Worm (Caenorhabditis elegans) whole organism, L4 larva: ENCODE results near the gene clec-60.
"Not testable (repeated sequence)": the region's sequence is repeated elsewhere in the genome, so short reads cannot be mapped to it uniquely, and the experiment has no call there.

Experiments
- F26F4.8 ChIP-seq: fragments of 200-800 bp; sonication (Bioruptor generic); conservative IDR thresholded peaks from 2 replicates; pipeline ENCODE4 v1.3.6; 2022; ENCODE audit warnings: missing genetic modification characterization, missing compliant biosample characterization
- F37D6.2 ChIP-seq: sonication (generic microtip); optimal IDR thresholded peaks from 2 replicates; lab custom pipeline; 2016; ENCODE audit warnings: mild to moderate bottlenecking, missing genetic modification characterization, missing compliant biosample characterization
- F44E2.7 ChIP-seq: fragments of 200-800 bp; sonication (Bioruptor generic); IDR thresholded peaks from 2 replicates; pipeline ENCODE4 v2.1.2; 2022; ENCODE audit warnings: missing genetic modification characterization, missing compliant biosample characterization
- F49E8.2 ChIP-seq: sonication (generic microtip); optimal IDR thresholded peaks from 2 replicates; lab custom pipeline; 2016; ENCODE audit warnings: missing compliant biosample characterization, mild to moderate bottlenecking, missing genetic modification characterization, borderline replicate concordance
- Y5F2A.4 ChIP-seq: fragments of 200-800 bp; sonication (Bioruptor generic); optimal IDR thresholded peaks from 2 replicates; lab custom pipeline; 2018; ENCODE audit warnings: mild to moderate bottlenecking, missing genetic modification characterization, missing compliant biosample characterization
- aha-1 ChIP-seq: fragments of 150-350 bp; peaks from one replicate; lab custom pipeline; 2014; ENCODE audit warnings: missing biosample characterization, missing genetic modification characterization
- ceh-28 ChIP-seq: fragments of 150-350 bp; optimal IDR thresholded peaks from 2 replicates; lab custom pipeline; 2014; ENCODE audit warnings: missing biosample characterization, missing genetic modification reagents, missing genetic modification characterization
- ceh-32 ChIP-seq: sonication (generic microtip); optimal IDR thresholded peaks from 2 replicates; lab custom pipeline; 2016; ENCODE audit warnings: mild to moderate bottlenecking, missing genetic modification characterization, missing compliant biosample characterization; ENCODE audit not compliant: poor library complexity
- ces-1 ChIP-seq: fragments of 150-350 bp; sonication (generic microtip); optimal IDR thresholded peaks from 4 replicates; lab custom pipeline; 2014; ENCODE audit warnings: missing biosample characterization, missing genetic modification reagents, missing genetic modification characterization
- daf-16 ChIP-seq, 3 experiments: sonication (generic microtip); optimal IDR thresholded peaks; 2 replicates each; lab custom pipeline; 2016 to 2017; ENCODE audit warnings: missing genetic modification characterization in 3 of 3, missing genetic modification reagents in 3 of 3, mild to moderate bottlenecking in 2 of 3, missing compliant biosample characterization in 2 of 3, missing biosample characterization in 1 of 3, moderate library complexity in 1 of 3
- dmd-9 ChIP-seq: fragments of 200-800 bp; sonication (Bioruptor generic); IDR thresholded peaks from 2 replicates; pipeline ENCODE4 v1.3.6; 2022; ENCODE audit warnings: missing genetic modification reagents, missing genetic modification characterization, missing compliant biosample characterization
- dpl-1 ChIP-seq: fragments of 150-350 bp; optimal IDR thresholded peaks from 2 replicates; lab custom pipeline; 2014; ENCODE audit warnings: missing biosample characterization, missing genetic modification reagents, missing genetic modification characterization
- duxl-1 ChIP-seq: sonication (generic microtip); optimal IDR thresholded peaks from 2 replicates; lab custom pipeline; 2016; ENCODE audit warnings: mild to moderate bottlenecking, missing genetic modification characterization, moderate library complexity, missing compliant biosample characterization; ENCODE audit not compliant: poor library complexity
- egl-27 ChIP-seq: sonication (generic microtip); optimal IDR thresholded peaks from 3 replicates; lab custom pipeline; 2017; ENCODE audit warnings: missing biosample characterization, missing genetic modification reagents, missing genetic modification characterization
- fkh-10 ChIP-seq: fragments of 150-350 bp; optimal IDR thresholded peaks from 2 replicates; lab custom pipeline; 2014; ENCODE audit warnings: missing biosample characterization, missing genetic modification reagents, missing genetic modification characterization
- fos-1 ChIP-seq: fragments of 150-350 bp; optimal IDR thresholded peaks from 2 replicates; lab custom pipeline; 2014; ENCODE audit warnings: missing biosample characterization, missing genetic modification characterization
- gei-8 ChIP-seq: fragments of 200-800 bp; sonication (Bioruptor generic); optimal IDR thresholded peaks from 2 replicates; lab custom pipeline; 2018; ENCODE audit warnings: mild to moderate bottlenecking, missing genetic modification characterization, missing compliant biosample characterization
- lim-7 ChIP-seq: fragments of 200-800 bp; sonication (Bioruptor generic); IDR thresholded peaks from 2 replicates; pipeline ENCODE4 v1.3.6; 2022; ENCODE audit warnings: missing genetic modification characterization, missing compliant biosample characterization
- lin-13 ChIP-seq: fragments of 150-350 bp; optimal IDR thresholded peaks from 2 replicates; lab custom pipeline; 2014; ENCODE audit warnings: missing biosample characterization, missing genetic modification reagents, missing genetic modification characterization
- lin-29 ChIP-seq: fragments of 200-800 bp; sonication (Bioruptor generic); IDR thresholded peaks from 2 replicates; pipeline ENCODE4 v1.3.6; 2022; ENCODE audit warnings: missing genetic modification reagents, missing genetic modification characterization, missing compliant biosample characterization
- lin-38 ChIP-seq: fragments of 200-800 bp; sonication (Bioruptor generic); IDR thresholded peaks from 2 replicates; pipeline ENCODE4 v1.3.6; 2022; ENCODE audit warnings: missing genetic modification reagents, missing genetic modification characterization, missing compliant biosample characterization
- lin-39 ChIP-seq: fragments of 150-350 bp; optimal IDR thresholded peaks from 2 replicates; lab custom pipeline; 2014; ENCODE audit warnings: missing biosample characterization, missing genetic modification reagents, missing genetic modification characterization
- lir-3 ChIP-seq: sonication (generic microtip); optimal IDR thresholded peaks from 2 replicates; lab custom pipeline; 2016; ENCODE audit warnings: mild to moderate bottlenecking, missing genetic modification characterization, missing compliant biosample characterization
- madf-5 ChIP-seq, 2 experiments: fragments of 200-800 bp; sonication (Bioruptor generic); IDR thresholded peaks; 2 replicates each; pipeline ENCODE4 v1.3.6; 2022; ENCODE audit warnings: missing compliant biosample characterization in 2 of 2, missing genetic modification characterization in 2 of 2
- madf-9 ChIP-seq: fragments of 200-800 bp; sonication (Bioruptor generic); conservative IDR thresholded peaks from 2 replicates; pipeline ENCODE4 v1.3.6; 2022; ENCODE audit warnings: missing genetic modification reagents, missing genetic modification characterization, missing compliant biosample characterization
- mep-1 ChIP-seq: fragments of 150-350 bp; sonication (generic microtip); optimal IDR thresholded peaks from 3 replicates; lab custom pipeline; 2014; ENCODE audit warnings: missing biosample characterization, missing genetic modification characterization
- mxl-2 ChIP-seq: fragments of 200-800 bp; sonication (Bioruptor generic); conservative IDR thresholded peaks from 2 replicates; pipeline ENCODE4 v1.3.6; 2022; ENCODE audit warnings: missing genetic modification reagents, missing genetic modification characterization, missing compliant biosample characterization
- nhr-11 ChIP-seq: fragments of 150-350 bp; optimal IDR thresholded peaks from 2 replicates; lab custom pipeline; 2014; ENCODE audit warnings: missing biosample characterization, missing genetic modification characterization
- nhr-25 ChIP-seq: sonication (generic microtip); optimal IDR thresholded peaks from 2 replicates; lab custom pipeline; 2017; ENCODE audit warnings: missing genetic modification characterization, mild to moderate bottlenecking, missing compliant biosample characterization, antibody characterized with exemption, moderate library complexity, borderline replicate concordance; ENCODE audit not compliant: insufficient read depth
- nhr-28 ChIP-seq: fragments of 150-350 bp; optimal IDR thresholded peaks from 2 replicates; lab custom pipeline; 2014; ENCODE audit warnings: missing biosample characterization, missing genetic modification characterization
- nhr-42 ChIP-seq: fragments of 200-800 bp; sonication (Bioruptor generic); IDR thresholded peaks from 2 replicates; pipeline ENCODE4 v1.3.6; 2022; ENCODE audit warnings: missing genetic modification characterization, missing compliant biosample characterization
- nhr-76 ChIP-seq: fragments of 150-350 bp; optimal IDR thresholded peaks from 2 replicates; lab custom pipeline; 2014; ENCODE audit warnings: missing biosample characterization, missing genetic modification characterization
- pqm-1 ChIP-seq: sonication (generic microtip); optimal IDR thresholded peaks from 2 replicates; lab custom pipeline; 2017; ENCODE audit warnings: missing biosample characterization, missing genetic modification characterization
- rbr-2 ChIP-seq: sonication (generic microtip); optimal IDR thresholded peaks from 2 replicates; lab custom pipeline; 2016; ENCODE audit warnings: missing genotype, missing genetic modification characterization, missing compliant biosample characterization
- sdz-12 ChIP-seq: fragments of 200-800 bp; sonication (Bioruptor generic); optimal IDR thresholded peaks from 2 replicates; lab custom pipeline; 2018; ENCODE audit warnings: mild to moderate bottlenecking, missing genetic modification characterization, missing compliant biosample characterization
- set-16 ChIP-seq: fragments of 200-800 bp; sonication (Bioruptor generic); IDR thresholded peaks from 2 replicates; pipeline ENCODE4 v1.3.6; 2022; ENCODE audit warnings: missing genetic modification reagents, missing genetic modification characterization, missing compliant biosample characterization
- skn-1 ChIP-seq: fragments of 150-350 bp; optimal IDR thresholded peaks from 2 replicates; lab custom pipeline; 2014; ENCODE audit warnings: missing biosample characterization, missing genetic modification characterization
- snpc-4 ChIP-seq: fragments of 150-350 bp; optimal IDR thresholded peaks from 2 replicates; lab custom pipeline; 2014; ENCODE audit warnings: missing biosample characterization, missing genetic modification characterization
- unc-62 ChIP-seq, 3 experiments: fragments of 150-350 bp in 1 of 3; sonication (generic microtip); optimal IDR thresholded peaks in 2 of 3; peaks in 1 of 3; 1 replicate in 1 of 3; 2 replicates in 2 of 3; lab custom pipeline; 2014 to 2017; ENCODE audit warnings: missing biosample characterization in 3 of 3, missing genetic modification characterization in 3 of 3, missing genetic modification reagents in 3 of 3, missing genotype in 1 of 3
- zag-1 ChIP-seq: fragments of 150-350 bp; optimal IDR thresholded peaks from 2 replicates; lab custom pipeline; 2014; ENCODE audit warnings: missing biosample characterization, missing genetic modification characterization
- ztf-7 ChIP-seq: fragments of 150-350 bp; optimal IDR thresholded peaks from 2 replicates; lab custom pipeline; 2014; ENCODE audit warnings: missing biosample characterization, missing genetic modification characterization

Gene clec-60

DNA sequence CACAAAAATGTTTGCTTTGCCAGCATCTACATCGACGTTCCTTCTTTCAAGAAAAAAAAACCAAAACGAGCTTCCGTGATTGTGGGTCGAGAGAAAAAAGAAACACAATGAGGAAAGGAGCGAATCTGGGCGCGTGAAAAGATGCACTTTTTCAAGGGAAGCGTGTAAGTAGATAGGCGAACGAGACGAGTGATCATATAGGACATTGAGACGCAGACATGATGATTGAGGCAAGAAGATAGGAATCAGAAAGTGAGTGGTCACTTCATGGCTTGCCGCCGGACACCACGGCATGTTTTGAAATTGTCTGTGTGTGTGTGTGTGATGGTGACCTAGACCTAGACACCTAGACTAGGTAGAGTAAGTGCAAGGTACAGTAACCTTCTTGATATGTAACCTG lies 19.9 kb upstream of the clec-60 start (continued):
- TF ChIP-seq nhr-42 (0 out of 2 replicates have a peak, but pooled peaks have one; percentile 5), lin-13 (GFP tag; lab: Kevin White, UChicago) (no peak), fos-1 (tag; lab: Kevin White, UChicago) (no peak), aha-1 (tag; lab: Kevin White, UChicago) (peak; percentile 92), mxl-2 (GFP tag; lab: Robert Waterston, UW) (no peak)

DNA sequence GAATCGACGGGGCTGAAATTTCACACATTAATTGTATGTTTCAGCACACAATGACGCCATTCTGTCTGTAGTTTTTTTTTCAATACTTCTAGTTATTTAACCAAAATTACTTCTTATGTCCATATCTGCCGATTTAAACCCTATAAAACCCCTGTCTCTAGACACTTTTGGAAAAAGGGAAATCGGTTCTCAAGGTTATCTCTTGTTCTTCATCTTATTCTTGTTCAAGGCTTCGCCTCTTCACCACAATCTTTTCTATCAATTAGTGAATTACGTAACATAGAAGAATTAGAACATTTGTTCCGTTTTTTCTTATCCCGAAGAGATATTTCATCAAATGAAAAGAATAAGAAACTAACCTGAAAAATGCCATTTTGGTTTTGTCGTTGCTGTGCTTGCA lies 19.0 kb upstream of the clec-60 start:
- TF ChIP-seq lin-29 (GFP tag; lab: Robert Waterston, UW) (no peak), duxl-1 (tag; lab: Kevin White, UChicago) (peak; percentile 8), F26F4.8 (GFP tag; lab: Robert Waterston, UW) (no peak), unc-62 (GFP tag; optimal IDR thresholded peaks at IDR 0.05 in 1 of 2; lab: Kevin White, UChicago) (peak in 1 of 2 experiments; percentile 54), unc-62 (tag; optimal IDR thresholded peaks at IDR 0.05; lab: Kevin White, UChicago) (no peak), lin-13 (GFP tag; lab: Kevin White, UChicago) (no peak), daf-16 (GFP tag; optimal IDR thresholded peaks at IDR 0.05; lab: Kevin White, UChicago) (no peak), daf-16 (tag; optimal IDR thresholded peaks at IDR 0.05; lab: Kevin White, UChicago) (no peak), nhr-28 (peak; percentile 19), nhr-25 (tag; lab: Kevin White, UChicago) (no peak), Y5F2A.4 (GFP tag; lab: Kevin White, UChicago) (no peak), mep-1 (tag; lab: Kevin White, UChicago) (peak; percentile 5), egl-27 (no peak)

DNA sequence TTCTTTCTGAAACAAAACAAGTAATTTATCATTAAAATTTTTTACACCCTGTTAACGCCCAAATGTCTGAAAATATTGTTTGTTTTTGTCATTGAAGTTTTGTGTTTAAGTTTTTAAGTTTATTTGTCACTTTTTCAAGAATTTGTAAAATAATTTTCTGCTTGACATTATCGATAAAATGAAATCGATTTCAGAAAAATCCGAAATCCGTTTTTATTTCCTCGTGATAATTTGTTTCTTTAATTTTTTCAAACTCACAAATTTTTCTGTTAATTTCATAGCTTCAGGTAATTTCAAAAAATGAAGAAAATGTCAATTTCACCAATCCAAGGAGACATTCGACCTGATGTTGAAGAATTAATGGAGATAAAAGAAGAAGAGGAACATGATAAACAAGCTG lies 14.2 kb upstream of the clec-60 start, which contains the start of gene ZK666.12:
TSS of gene ZK666.12 (plus strand) at position 301 of the 400 bp plus-strand sequence.
- TF ChIP-seq lin-38 (GFP tag; lab: Robert Waterston, UW) (no peak), fos-1 (tag; lab: Kevin White, UChicago) (no peak)

DNA sequence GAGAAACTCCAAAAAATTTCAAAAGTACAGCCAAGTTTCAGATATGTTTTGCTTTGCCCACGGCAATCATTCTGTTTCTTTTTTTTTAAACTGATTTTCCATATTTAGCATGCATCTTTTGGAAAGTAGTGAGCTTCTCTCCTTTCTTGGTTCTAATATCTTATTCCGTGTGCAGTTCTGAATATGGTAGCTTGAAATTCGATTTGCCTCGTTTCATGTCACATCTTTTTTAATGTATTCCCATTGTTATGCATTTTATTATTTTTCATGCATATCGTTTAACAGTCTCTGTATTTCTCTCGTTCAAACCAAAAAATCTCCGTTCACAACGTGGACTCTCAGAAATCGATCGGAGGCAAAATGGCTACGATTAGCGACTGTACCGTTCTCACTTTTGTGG lies 12.8 kb upstream of the clec-60 start, which contains the start of gene ZK666.14:
TSS of gene ZK666.14 (plus strand) at position 301 of the 400 bp plus-strand sequence.
- TF ChIP-seq zag-1 (no peak), pqm-1 (tag; lab: Kevin White, UChicago) (no peak), snpc-4 (tag; lab: Kevin White, UChicago) (no peak), lin-39 (tag; lab: Kevin White, UChicago) (no peak), dpl-1 (GFP tag; lab: Kevin White, UChicago) (no peak), skn-1 (tag; lab: Kevin White, UChicago) (no peak), sdz-12 (no peak), fkh-10 (no peak), madf-9 (no peak), gei-8 (GFP tag; lab: Kevin White, UChicago) (no peak)

DNA sequence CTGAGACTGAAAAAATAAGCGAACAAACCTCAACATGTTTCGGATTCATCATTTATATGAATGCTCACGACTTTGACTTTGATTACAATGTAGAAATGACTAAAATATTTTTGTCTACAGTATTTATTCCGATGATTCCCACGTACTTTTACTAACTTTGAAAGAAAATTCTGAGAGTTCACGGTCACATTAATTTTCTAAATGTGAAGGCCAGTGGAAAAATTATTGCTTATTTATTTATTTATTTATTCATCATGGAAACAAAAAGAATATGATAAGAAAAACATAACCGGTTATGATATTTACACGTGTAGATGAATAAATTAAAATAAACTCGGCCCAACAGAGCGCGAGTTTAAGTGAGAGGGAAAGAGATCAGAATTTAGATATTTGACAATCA lies 11.4 kb upstream of the clec-60 start, which contains the start of gene ZK666.8:
TSS of gene ZK666.8 (minus strand) at position 101 of the 400 bp plus-strand sequence.
- not testable (repeated sequence) for TF ChIP-seq lir-3; madf-5 (GFP tag; IDR thresholded peaks at IDR 0.05; lab: Robert Waterston, UW); F44E2.7 (GFP tag; lab: Robert Waterston, UW)

DNA sequence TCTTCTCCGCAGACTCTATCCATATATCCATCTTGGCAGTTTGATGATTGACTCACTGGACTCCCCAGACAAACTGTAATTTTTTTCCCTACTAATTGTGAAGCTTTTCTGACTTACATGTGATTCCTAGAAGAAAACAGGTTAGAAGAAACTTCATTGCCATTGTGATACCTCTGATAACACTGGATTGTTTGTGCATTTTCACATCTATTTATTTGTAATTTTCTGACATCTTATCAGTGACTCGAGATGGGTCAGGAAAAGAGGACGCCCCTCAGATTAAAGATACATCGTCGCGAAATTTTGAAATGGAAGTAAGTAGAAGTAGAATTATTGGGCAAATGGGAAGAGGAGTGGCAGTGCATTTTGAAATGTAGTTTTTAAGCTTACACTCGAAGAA lies 8.7 kb upstream of the clec-60 start, which contains the start of gene clec-61:
TSS of gene clec-61 (minus strand) at position 209 of the 400 bp plus-strand sequence.
- TF ChIP-seq nhr-76 (tag; lab: Kevin White, UChicago) (no peak), ces-1 (GFP tag; lab: Kevin White, UChicago) (no peak), duxl-1 (tag; lab: Kevin White, UChicago) (no peak), set-16 (GFP tag; lab: Robert Waterston, UW) (no peak), skn-1 (tag; lab: Kevin White, UChicago) (no peak), unc-62 (GFP tag; optimal IDR thresholded peaks at IDR 0.05 in 1 of 2; lab: Kevin White, UChicago) (no peak), unc-62 (tag; optimal IDR thresholded peaks at IDR 0.05; lab: Kevin White, UChicago) (no peak), nhr-42 (no peak), ztf-7 (tag; lab: Kevin White, UChicago) (no peak), nhr-28 (peak; percentile 58), rbr-2 (tag; lab: Kevin White, UChicago) (no peak), nhr-11 (tag; lab: Kevin White, UChicago) (no peak), ceh-28 (no peak), pqm-1 (tag; lab: Kevin White, UChicago) (peak; percentile 23), dmd-9 (GFP tag; lab: Robert Waterston, UW) (no peak), ceh-32 (tag; lab: Kevin White, UChicago) (no peak), lim-7 (GFP tag; lab: Robert Waterston, UW) (no peak), fkh-10 (no peak), F37D6.2 (tag; lab: Kevin White, UChicago) (no peak), F49E8.2 (tag; lab: Kevin White, UChicago) (no peak)
